Fruit fly (Drosophila melanogaster) whole organism, pupa: ENCODE data around the gene mRpS18C.

Source experiments
- CG14655 ChIP-seq: fragments of 200-800 bp; sonication (Bioruptor generic); optimal IDR thresholded peaks from 3 replicates; lab custom pipeline; 2017; ENCODE audit warnings: mild to moderate bottlenecking, missing biosample characterization, missing genetic modification reagents, missing genetic modification characterization
- CG15710 ChIP-seq: fragments of 200-800 bp; sonication (Bioruptor generic); optimal IDR thresholded peaks from 2 replicates; lab custom pipeline; 2018; ENCODE audit warnings: missing biosample characterization, mild to moderate bottlenecking, missing genetic modification characterization, moderate library complexity
- CG32121 ChIP-seq: fragments of 200-800 bp; sonication (Bioruptor generic); IDR thresholded peaks from 2 replicates; pipeline ENCODE4 v1.3.6; 2022; ENCODE audit warnings: missing biosample characterization, missing genetic modification characterization
- CG34367 ChIP-seq: fragments of 200-800 bp; sonication (Bioruptor generic); optimal IDR thresholded peaks from 2 replicates; lab custom pipeline; 2018; ENCODE audit warnings: missing biosample characterization, mild to moderate bottlenecking, missing genetic modification characterization
- CG4496 ChIP-seq: fragments of 200-800 bp; sonication (Bioruptor generic); IDR thresholded peaks from 3 replicates; pipeline ENCODE4 v1.3.6; 2022; ENCODE audit warnings: missing biosample characterization, missing genetic modification characterization
- CG8159 ChIP-seq: fragments of 200-800 bp; sonication (Bioruptor generic); optimal IDR thresholded peaks from 3 replicates; lab custom pipeline; 2018; ENCODE audit warnings: missing biosample characterization, mild to moderate bottlenecking, missing genetic modification characterization, moderate library complexity
- CG8301 ChIP-seq: fragments of 200-800 bp; sonication (Bioruptor generic); optimal IDR thresholded peaks from 2 replicates; lab custom pipeline; 2018; ENCODE audit warnings: missing biosample characterization, mild to moderate bottlenecking, missing genetic modification characterization
- D1 ChIP-seq: fragments of 200-800 bp; sonication (Bioruptor generic); optimal IDR thresholded peaks from 2 replicates; lab custom pipeline; 2018; ENCODE audit warnings: missing biosample characterization, mild to moderate bottlenecking, missing genetic modification characterization, moderate library complexity
- Ets98B ChIP-seq: fragments of 200-800 bp; sonication (Bioruptor generic); IDR thresholded peaks from 2 replicates; pipeline ENCODE4 v1.3.6; 2022; ENCODE audit warnings: missing biosample characterization, missing genetic modification characterization
- Pif1A ChIP-seq: fragments of 200-800 bp; sonication (Bioruptor generic); optimal IDR thresholded peaks from 3 replicates; lab custom pipeline; 2016; ENCODE audit warnings: missing biosample characterization, missing genetic modification characterization
- Pif1B ChIP-seq: fragments of 200-800 bp; sonication (Bioruptor generic); optimal IDR thresholded peaks from 3 replicates; lab custom pipeline; 2016; ENCODE audit warnings: missing biosample characterization, missing genetic modification characterization
- Snoo ChIP-seq: fragments of 200-800 bp; sonication (Bioruptor generic); optimal IDR thresholded peaks from 3 replicates; lab custom pipeline; 2017; ENCODE audit warnings: missing biosample characterization, mild to moderate bottlenecking, missing genetic modification characterization, inconsistent platforms
- fd96Ca ChIP-seq: fragments of 200-800 bp; sonication (Bioruptor generic); IDR thresholded peaks from 3 replicates; pipeline ENCODE4 v1.3.6; 2022; ENCODE audit warnings: missing biosample characterization, missing genetic modification characterization
- gl ChIP-seq: fragments of 200-800 bp; sonication (Bioruptor generic); optimal IDR thresholded peaks from 2 replicates; lab custom pipeline; 2018; ENCODE audit warnings: missing biosample characterization, mild to moderate bottlenecking, missing genetic modification characterization

DNA sequence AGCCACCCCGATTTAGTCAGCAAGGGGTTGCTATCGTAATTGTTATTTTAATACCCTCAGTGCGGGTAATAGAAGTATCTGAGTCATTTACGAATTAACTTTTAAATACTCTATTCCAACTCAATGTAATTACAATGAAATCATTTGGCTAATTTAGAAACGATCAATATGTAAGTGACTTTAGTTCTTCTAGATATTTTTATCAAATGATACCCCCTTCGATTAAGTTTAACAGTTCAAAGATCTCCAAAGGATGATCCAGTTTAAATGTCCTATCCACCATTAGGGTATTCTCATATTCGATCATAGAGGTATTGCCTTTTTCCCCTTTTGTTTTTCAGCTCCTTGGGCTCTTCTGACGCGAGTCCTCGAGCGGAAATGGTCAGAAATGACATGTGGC is 29.9 kb upstream of the mRpS18C start:
- no peak for TF ChIP-seq CG15710 (tag; lab: Kevin White, UChicago)
- TF ChIP-seq Pif1A (GFP tag; lab: Kevin White, UChicago): no peak
- no peak for TF ChIP-seq CG32121
- TF ChIP-seq CG4496 (GFP tag; lab: Robert Waterston, UW): no peak
- no peak for TF ChIP-seq fd96Ca (GFP tag; lab: Robert Waterston, UW)
- TF ChIP-seq Ets98B (GFP tag; lab: Robert Waterston, UW): no peak
- TF ChIP-seq Snoo (tag; lab: Kevin White, UChicago): no peak
- no peak for TF ChIP-seq CG8301 (tag; lab: Kevin White, UChicago)
- TF ChIP-seq CG8159 (tag; lab: Kevin White, UChicago): no peak
- no peak for TF ChIP-seq CG14655 (GFP tag; lab: Kevin White, UChicago)
- TF ChIP-seq D1 (tag; lab: Kevin White, UChicago): no peak
- no peak for TF ChIP-seq Pif1B
- TF ChIP-seq CG34367 (tag; lab: Kevin White, UChicago): no peak
- TF ChIP-seq gl (tag; lab: Kevin White, UChicago): no peak
